Fruit fly (Drosophila melanogaster) whole organism, embryonic: ENCODE results near the gene CG14958.

Experiments used
- Ada2b ChIP-seq: fragments of 200-800 bp; sonication (Bioruptor generic); IDR thresholded peaks from 2 replicates; pipeline ENCODE4 v1.3.6; 2022; ENCODE audit warnings: missing biosample characterization, missing genetic modification characterization
- Antp ChIP-seq: fragments of 200-800 bp; sonication (Bioruptor generic); optimal IDR thresholded peaks from 3 replicates; lab custom pipeline; 2016; ENCODE audit warnings: missing biosample characterization, missing genetic modification characterization
- Blimp-1 ChIP-seq: fragments of 200-800 bp; sonication (Bioruptor generic); optimal IDR thresholded peaks from 3 replicates; lab custom pipeline; 2018; ENCODE audit warnings: missing biosample characterization, missing genetic modification characterization, mild to moderate bottlenecking, moderate library complexity, missing genetic modification reagents
- BtbVII ChIP-seq: fragments of 200-800 bp; sonication (Bioruptor generic); optimal IDR thresholded peaks from 3 replicates; lab custom pipeline; 2017; ENCODE audit warnings: missing biosample characterization, mild to moderate bottlenecking, missing genetic modification characterization
- CG10959 ChIP-seq: fragments of 200-800 bp; sonication (Bioruptor generic); IDR thresholded peaks from 2 replicates; pipeline ENCODE4 v1.3.6; 2022; ENCODE audit warnings: missing biosample characterization, missing genetic modification characterization
- CG10979 ChIP-seq: fragments of 200-800 bp; sonication (Bioruptor generic); optimal IDR thresholded peaks from 2 replicates; lab custom pipeline; 2018; ENCODE audit warnings: missing biosample characterization, mild to moderate bottlenecking, missing genetic modification characterization, moderate library complexity
- CG11696 ChIP-seq: fragments of 200-800 bp; sonication (Bioruptor generic); IDR thresholded peaks from 2 replicates; pipeline ENCODE4 v1.3.6; 2022; ENCODE audit warnings: missing biosample characterization, missing genetic modification characterization
- CG12155 ChIP-seq: fragments of 200-800 bp; sonication (Bioruptor generic); optimal IDR thresholded peaks from 3 replicates; lab custom pipeline; 2016; ENCODE audit warnings: missing biosample characterization, missing genetic modification characterization
- CG14050 ChIP-seq: fragments of 200-800 bp; sonication (Bioruptor generic); IDR thresholded peaks from 3 replicates; pipeline ENCODE4 v1.3.6; 2022; ENCODE audit warnings: missing biosample characterization, missing genetic modification characterization
- CG14441 ChIP-seq: fragments of 200-800 bp; sonication (Bioruptor generic); IDR thresholded peaks from 2 replicates; pipeline ENCODE4 v1.3.6; 2022; ENCODE audit warnings: missing biosample characterization, missing genetic modification characterization
- CG15696 ChIP-seq: fragments of 200-800 bp; sonication (Bioruptor generic); optimal IDR thresholded peaks from 2 replicates; lab custom pipeline; 2019; ENCODE audit warnings: missing biosample characterization, mild to moderate bottlenecking, missing genetic modification characterization, moderate library complexity
- CG17912 ChIP-seq: fragments of 200-800 bp; sonication (Bioruptor generic); optimal IDR thresholded peaks from 2 replicates; lab custom pipeline; 2018; ENCODE audit warnings: missing biosample characterization, mild to moderate bottlenecking, missing genetic modification characterization
- CG1832 ChIP-seq: fragments of 200-800 bp; sonication (Bioruptor generic); optimal IDR thresholded peaks from 2 replicates; lab custom pipeline; 2017; ENCODE audit warnings: missing biosample characterization, mild to moderate bottlenecking, missing genetic modification characterization, inconsistent platforms
- CG30020 ChIP-seq: fragments of 200-800 bp; optimal IDR thresholded peaks from 2 replicates; lab custom pipeline; 2019; ENCODE audit warnings: missing biosample characterization, mild to moderate bottlenecking, missing genetic modification characterization, moderate library complexity
- CG31388 ChIP-seq: fragments of 200-800 bp; sonication (Bioruptor generic); optimal IDR thresholded peaks from 2 replicates; lab custom pipeline; 2016; ENCODE audit warnings: missing biosample characterization, missing genetic modification characterization
- CG3163 ChIP-seq: fragments of 200-800 bp; sonication (Bioruptor generic); optimal IDR thresholded peaks from 3 replicates; lab custom pipeline; 2016; ENCODE audit warnings: missing biosample characterization, missing genetic modification characterization
- CG33213 ChIP-seq: fragments of 200-800 bp; sonication (Bioruptor generic); optimal IDR thresholded peaks from 3 replicates; lab custom pipeline; 2016; ENCODE audit warnings: missing biosample characterization, missing genetic modification characterization
- CG4404 ChIP-seq: fragments of 200-800 bp; sonication (Bioruptor generic); IDR thresholded peaks from 2 replicates; pipeline ENCODE4 v1.3.6; 2022; ENCODE audit warnings: missing biosample characterization, missing genetic modification characterization
- CG6175 ChIP-seq: fragments of 200-800 bp; sonication (Bioruptor generic); IDR thresholded peaks from 3 replicates; pipeline ENCODE4 v1.3.6; 2022; ENCODE audit warnings: missing biosample characterization, missing genetic modification characterization
- CG6654 ChIP-seq: fragments of 200-800 bp; sonication (Bioruptor generic); optimal IDR thresholded peaks from 2 replicates; lab custom pipeline; 2017; ENCODE audit warnings: missing biosample characterization, mild to moderate bottlenecking, missing genetic modification characterization
- Dfd ChIP-seq, 2 experiments: fragments of >200 bp; optimal IDR thresholded peaks; 2 replicates each; lab custom pipeline; 2017; ENCODE audit warnings: missing biosample characterization in 2 of 2, missing genetic modification characterization in 2 of 2
- GATAe ChIP-seq: fragments of 200-800 bp; sonication (Bioruptor generic); conservative IDR thresholded peaks from 2 replicates; pipeline ENCODE4 v1.3.6; 2022; ENCODE audit warnings: missing biosample characterization, missing genetic modification characterization
- H2.0 ChIP-seq: fragments of 200-800 bp; sonication (Bioruptor generic); IDR thresholded peaks from 2 replicates; pipeline ENCODE4 v1.3.6; 2022; ENCODE audit warnings: missing biosample characterization, missing genetic modification characterization
- HmgZ ChIP-seq: fragments of 200-800 bp; sonication (Bioruptor generic); optimal IDR thresholded peaks from 2 replicates; lab custom pipeline; 2018; ENCODE audit warnings: missing biosample characterization, mild to moderate bottlenecking, missing genetic modification characterization
- Hmr ChIP-seq: fragments of 200-800 bp; sonication (Bioruptor generic); optimal IDR thresholded peaks from 3 replicates; lab custom pipeline; 2017; ENCODE audit warnings: mild to moderate bottlenecking, missing biosample characterization, missing genetic modification reagents, missing genetic modification characterization
- Mad ChIP-seq: fragments of 200-800 bp; sonication (Bioruptor generic); optimal IDR thresholded peaks from 2 replicates; lab custom pipeline; 2016; ENCODE audit warnings: missing biosample characterization, missing genetic modification characterization
- Nf-YC ChIP-seq: fragments of 200-800 bp; optimal IDR thresholded peaks from 3 replicates; lab custom pipeline; 2019; ENCODE audit warnings: missing biosample characterization, mild to moderate bottlenecking, missing genetic modification characterization, moderate library complexity
- PHDP ChIP-seq: fragments of 200-800 bp; sonication (Bioruptor generic); optimal IDR thresholded peaks from 3 replicates; lab custom pipeline; 2018; ENCODE audit warnings: missing biosample characterization, mild to moderate bottlenecking, missing genetic modification characterization, moderate library complexity
- Sox100B ChIP-seq: fragments of 200-800 bp; sonication (Bioruptor generic); optimal IDR thresholded peaks from 3 replicates; lab custom pipeline; 2018; ENCODE audit warnings: missing biosample characterization, mild to moderate bottlenecking, missing genetic modification characterization
- Sox102F ChIP-seq: fragments of 200-800 bp; sonication (Bioruptor generic); optimal IDR thresholded peaks from 2 replicates; lab custom pipeline; 2018; ENCODE audit warnings: missing biosample characterization, mild to moderate bottlenecking, missing genetic modification characterization, moderate library complexity
- ara ChIP-seq: fragments of 200-800 bp; sonication (Bioruptor generic); IDR thresholded peaks from 2 replicates; pipeline ENCODE4 v1.3.6; 2022; ENCODE audit warnings: missing biosample characterization, missing genetic modification characterization
- bigmax ChIP-seq: fragments of 200-800 bp; sonication (Bioruptor generic); optimal IDR thresholded peaks from 2 replicates; lab custom pipeline; 2018; ENCODE audit warnings: missing biosample characterization, mild to moderate bottlenecking, missing genetic modification characterization
- cas ChIP-seq: fragments of 200-800 bp; sonication (Bioruptor generic); IDR thresholded peaks from 2 replicates; pipeline ENCODE4 v1.3.6; 2022; ENCODE audit warnings: missing biosample characterization, missing genetic modification characterization
- da ChIP-seq: fragments of 200-800 bp; sonication (Bioruptor generic); optimal IDR thresholded peaks from 2 replicates; lab custom pipeline; 2016; ENCODE audit warnings: missing biosample characterization, missing genetic modification characterization
- dati ChIP-seq: fragments of 200-800 bp; sonication (Bioruptor generic); IDR thresholded peaks from 2 replicates; pipeline ENCODE4 v1.3.6; 2022; ENCODE audit warnings: missing biosample characterization, missing genetic modification characterization
- ewg ChIP-seq: fragments of 200-800 bp; sonication (Bioruptor generic); optimal IDR thresholded peaks from 3 replicates; lab custom pipeline; 2017; ENCODE audit warnings: mild to moderate bottlenecking, missing biosample characterization, missing genetic modification reagents, missing genetic modification characterization
- exex ChIP-seq: fragments of 200-800 bp; sonication (Bioruptor generic); optimal IDR thresholded peaks from 4 replicates; lab custom pipeline; 2018; ENCODE audit warnings: missing biosample characterization, mild to moderate bottlenecking, missing genetic modification characterization, moderate library complexity
- fd102C ChIP-seq: fragments of 200-800 bp; sonication (Bioruptor generic); optimal IDR thresholded peaks from 2 replicates; lab custom pipeline; 2018; ENCODE audit warnings: missing biosample characterization, mild to moderate bottlenecking, missing genetic modification characterization, moderate library complexity
- fd96Cb ChIP-seq: fragments of 200-800 bp; sonication (Bioruptor generic); optimal IDR thresholded peaks from 2 replicates; lab custom pipeline; 2018; ENCODE audit warnings: missing biosample characterization, mild to moderate bottlenecking, missing genetic modification characterization, moderate library complexity
- grau ChIP-seq: fragments of 200-800 bp; optimal IDR thresholded peaks from 3 replicates; lab custom pipeline; 2019; ENCODE audit warnings: missing biosample characterization, mild to moderate bottlenecking, missing genetic modification characterization, moderate library complexity
- gt ChIP-seq: fragments of 200-800 bp; sonication (Bioruptor generic); IDR thresholded peaks from 2 replicates; pipeline ENCODE4 v1.3.6; 2022; ENCODE audit warnings: missing biosample characterization, missing genetic modification characterization
- hkb ChIP-seq, 2 experiments: fragments of 200-800 bp in 1 of 2; fragments of >200 bp in 1 of 2; sonication (Bioruptor generic) in 1 of 2; IDR thresholded peaks in 1 of 2; optimal IDR thresholded peaks in 1 of 2; 2 replicates each; pipeline versions ENCODE4 v1.3.6 to Lab custom; 2017 to 2022; ENCODE audit warnings: missing biosample characterization in 1 of 2, missing genetic modification characterization in 1 of 2
- klu ChIP-seq: fragments of 200-800 bp; sonication (Bioruptor generic); IDR thresholded peaks from 2 replicates; pipeline ENCODE4 v1.3.6; 2022; ENCODE audit warnings: missing biosample characterization, missing genetic modification characterization
- lmd ChIP-seq: fragments of 200-800 bp; sonication (Bioruptor generic); IDR thresholded peaks from 2 replicates; pipeline ENCODE4 v1.3.6; 2022; ENCODE audit warnings: missing biosample characterization, missing genetic modification characterization
- nerfin-1 ChIP-seq: fragments of 200-800 bp; sonication (Bioruptor generic); optimal IDR thresholded peaks from 3 replicates; lab custom pipeline; 2019; ENCODE audit warnings: missing biosample characterization, mild to moderate bottlenecking, missing genetic modification characterization, moderate library complexity
- org-1 ChIP-seq: fragments of 200-800 bp; sonication (Bioruptor generic); optimal IDR thresholded peaks from 2 replicates; lab custom pipeline; 2017; ENCODE audit warnings: missing biosample characterization, missing genetic modification characterization
- ranshi ChIP-seq: fragments of 200-800 bp; sonication (Bioruptor generic); IDR thresholded peaks from 2 replicates; pipeline ENCODE4 v1.3.6; 2022; ENCODE audit warnings: missing biosample characterization, missing genetic modification characterization
- unc-4 ChIP-seq: fragments of 200-800 bp; sonication (Bioruptor generic); IDR thresholded peaks from 2 replicates; pipeline ENCODE4 v1.3.6; 2022; ENCODE audit warnings: missing biosample characterization, missing genetic modification characterization; ENCODE audit not compliant: partially characterized antibody
- wor ChIP-seq: fragments of 200-800 bp; sonication (Bioruptor generic); IDR thresholded peaks from 2 replicates; pipeline ENCODE4 v1.3.6; 2022; ENCODE audit warnings: missing biosample characterization, missing genetic modification characterization

Gene CG14958

DNA sequence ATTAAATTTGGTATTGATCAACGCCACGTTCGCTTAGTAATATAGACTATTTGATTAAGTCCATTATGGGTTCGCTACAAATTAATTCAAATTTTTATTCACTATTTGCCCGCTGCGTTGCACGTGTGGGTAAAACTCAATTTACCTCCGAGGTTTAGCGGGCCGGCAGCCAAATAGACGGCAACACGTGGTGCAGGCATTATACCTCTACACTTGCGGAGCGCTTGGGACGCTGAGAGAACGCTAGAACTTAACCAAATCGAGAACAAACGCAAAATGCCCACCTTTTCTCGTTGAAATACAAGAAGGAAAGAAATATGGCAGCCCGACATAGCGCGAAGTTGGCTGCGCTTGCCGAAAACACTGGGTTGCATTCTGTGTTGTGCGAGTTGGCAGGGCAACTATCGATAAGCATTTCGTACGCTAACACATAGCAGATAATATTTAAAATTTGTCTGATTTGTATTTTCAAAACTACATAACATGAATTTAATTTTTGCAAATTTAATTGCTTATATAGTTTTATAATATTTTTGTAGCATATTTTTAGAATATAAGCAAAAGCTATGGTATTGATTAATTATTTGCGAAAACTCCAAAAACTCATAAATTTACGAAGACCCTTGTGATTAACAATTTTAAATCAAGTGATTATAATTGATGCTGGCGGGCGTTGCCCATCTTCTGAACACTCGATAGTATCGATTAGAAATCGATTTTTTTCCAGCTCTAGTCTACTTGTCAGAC, 33.0 kb downstream of the CG14958 start, which contains the start of the genes RpL28 and eIF1 (continued):
- TF ChIP-seq exex (peak; percentile 53), Sox102F (GFP tag; lab: Kevin White, UChicago) (no peak), Blimp-1 (GFP tag; lab: Kevin White, UChicago) (peak; percentile 69), ewg (GFP tag; lab: Kevin White, UChicago) (peak; percentile 84), CG14441 (GFP tag; lab: Robert Waterston, UW) (peak; percentile 87), CG10979 (tag; lab: Kevin White, UChicago) (peak; percentile 71), CG31388 (GFP tag; lab: Kevin White, UChicago) (peak; percentile 68), CG1832 (GFP tag; lab: Kevin White, UChicago) (no peak), unc-4 (GFP tag; lab: Robert Waterston, UW) (peak; percentile 81; the same call in 1 of the 2 replicates), Hmr (GFP tag; lab: Kevin White, UChicago) (peak; percentile 96), Sox100B (GFP tag; lab: Kevin White, UChicago) (peak; percentile 93), CG14050 (peak; percentile 85), ara (GFP tag; lab: Robert Waterston, UW) (peak; percentile 84), nerfin-1 (tag; lab: Kevin White, UChicago) (peak; percentile 85), wor (peak; percentile 63), Nf-YC (tag; lab: Kevin White, UChicago) (peak; percentile 81), fd96Cb (tag; lab: Kevin White, UChicago) (peak; percentile 74), CG15696 (peak; percentile 62), CG12155 (peak; percentile 83), ranshi (peak; percentile 87), da (GFP tag; lab: Kevin White, UChicago) (peak; percentile 89), CG6175 (peak; percentile 83; the same call in 2 of the 3 replicates), bigmax (peak; percentile 74), org-1 (GFP tag; lab: Kevin White, UChicago) (peak; percentile 86), Antp (GFP tag; lab: Kevin White, UChicago) (peak; percentile 87), dati (peak; percentile 86), CG4404 (GFP tag; lab: Robert Waterston, UW) (peak; percentile 66), CG17912 (GFP tag; lab: Kevin White, UChicago) (peak; percentile 91), Ada2b (GFP tag; lab: Robert Waterston, UW) (peak; percentile 59), hkb (optimal IDR thresholded peaks at IDR 0.05; lab: Kevin White, UChicago) (no peak), hkb (GFP tag; IDR thresholded peaks at IDR 0.05; lab: Robert Waterston, UW) (peak; percentile 80), grau (tag; lab: Kevin White, UChicago) (peak; percentile 83), fd102C (peak; percentile 80), Mad (GFP tag; lab: Kevin White, UChicago) (peak; percentile 94), GATAe (GFP tag; lab: Robert Waterston, UW) (peak; percentile 56), H2.0 (GFP tag; lab: Robert Waterston, UW) (peak; percentile 77), lmd (GFP tag; lab: Robert Waterston, UW) (peak; percentile 82), cas (GFP tag; lab: Robert Waterston, UW) (peak; percentile 61), CG3163 (GFP tag; lab: Kevin White, UChicago) (peak; percentile 70), CG30020 (tag; lab: Kevin White, UChicago) (peak; percentile 85), PHDP (tag; lab: Kevin White, UChicago) (peak; percentile 84), CG6654 (GFP tag; lab: Kevin White, UChicago) (peak; percentile 84), CG33213 (GFP tag; lab: Kevin White, UChicago) (peak; percentile 93), CG10959 (GFP tag; lab: Robert Waterston, UW) (peak; percentile 78), klu (GFP tag; lab: Robert Waterston, UW) (peak; percentile 81), gt (GFP tag; lab: Robert Waterston, UW) (peak; percentile 74), CG11696 (GFP tag; lab: Robert Waterston, UW) (peak; percentile 62), HmgZ (peak; percentile 84), BtbVII (GFP tag; lab: Kevin White, UChicago) (peak; percentile 89), Dfd (GFP tag; optimal IDR thresholded peaks at IDR 0.05; lab: Kevin White, UChicago) (no peak)
